Worm (Caenorhabditis elegans) whole organism, L1 larva: ENCODE measurements around the gene Y37D8A.19.

Experiments
- alr-1 ChIP-seq: fragments of 200-800 bp; sonication (Bioruptor generic); optimal IDR thresholded peaks from 2 replicates; lab custom pipeline; 2018; ENCODE audit warnings: borderline replicate concordance, mild to moderate bottlenecking, missing genetic modification characterization, missing compliant biosample characterization
- aly-2 ChIP-seq: fragments of 150-350 bp; optimal IDR thresholded peaks from 2 replicates; lab custom pipeline; 2014; ENCODE audit warnings: missing biosample characterization, missing genetic modification characterization
- egl-13 ChIP-seq: sonication (generic microtip); optimal IDR thresholded peaks from 2 replicates; lab custom pipeline; 2016; ENCODE audit warnings: missing genotype, missing genetic modification reagents, missing genetic modification characterization, missing compliant biosample characterization
- egl-27 ChIP-seq, 2 experiments: fragments of 150-350 bp in 1 of 2; sonication (generic microtip); optimal IDR thresholded peaks; 3 replicates each; lab custom pipeline; 2017 to 2018; ENCODE audit warnings: missing biosample characterization in 2 of 2, missing genetic modification characterization in 2 of 2, missing genetic modification reagents in 2 of 2
- elt-2 ChIP-seq: sonication (generic microtip); optimal IDR thresholded peaks from 2 replicates; lab custom pipeline; 2016; ENCODE audit warnings: missing genetic modification characterization, mild to moderate bottlenecking, inconsistent platforms, missing compliant biosample characterization, missing genetic modification reagents
- fkh-10 ChIP-seq: sonication (generic microtip); optimal IDR thresholded peaks from 2 replicates; lab custom pipeline; 2017; ENCODE audit warnings: missing biosample characterization, missing genetic modification reagents, missing genetic modification characterization
- fkh-8 ChIP-seq: sonication (generic microtip); optimal IDR thresholded peaks from 2 replicates; lab custom pipeline; 2016; ENCODE audit warnings: mild to moderate bottlenecking, missing genetic modification characterization, missing compliant biosample characterization
- lin-13 ChIP-seq: fragments of 150-350 bp; optimal IDR thresholded peaks from 2 replicates; lab custom pipeline; 2014; ENCODE audit warnings: missing biosample characterization, missing genetic modification reagents, missing genetic modification characterization
- lin-35 ChIP-seq, 2 experiments: fragments of 150-350 bp; optimal IDR thresholded peaks; 2 replicates each; lab custom pipeline; 2014; ENCODE audit warnings: missing biosample characterization in 2 of 2, missing genetic modification characterization in 2 of 2, missing genetic modification reagents in 2 of 2
- lir-3 ChIP-seq: sonication (generic microtip); optimal IDR thresholded peaks from 2 replicates; lab custom pipeline; 2016; ENCODE audit warnings: mild to moderate bottlenecking, missing genetic modification characterization, moderate library complexity, missing compliant biosample characterization; ENCODE audit not compliant: poor library complexity
- nhr-237 ChIP-seq: fragments of 150-350 bp; optimal IDR thresholded peaks from 2 replicates; lab custom pipeline; 2014; ENCODE audit warnings: missing biosample characterization, missing genetic modification characterization
- skn-1 ChIP-seq: fragments of 150-350 bp; optimal IDR thresholded peaks from 2 replicates; lab custom pipeline; 2014; ENCODE audit warnings: missing biosample characterization, missing genetic modification characterization
- snpc-4 ChIP-seq: fragments of 150-350 bp; optimal IDR thresholded peaks from 2 replicates; lab custom pipeline; 2014; ENCODE audit warnings: missing biosample characterization, missing genetic modification characterization

- TF ChIP-seq lir-3 (no peak), skn-1 (tag; lab: Kevin White, UChicago) (no peak), egl-27 (tag; optimal IDR thresholded peaks at IDR 0.05; lab: Kevin White, UChicago) (no peak), lin-35 (GFP tag; optimal IDR thresholded peaks at IDR 0.05; lab: Kevin White, UChicago) (no peak), fkh-8 (tag; lab: Kevin White, UChicago) (no peak), egl-13 (no peak), elt-2 (no peak), lin-13 (GFP tag; lab: Kevin White, UChicago) (no peak), alr-1 (tag; lab: Kevin White, UChicago) (no peak), snpc-4 (tag; lab: Kevin White, UChicago) (no peak), nhr-237 (tag; lab: Kevin White, UChicago) (no peak), fkh-10 (GFP tag; lab: Kevin White, UChicago) (no peak), aly-2 (tag; lab: Kevin White, UChicago) (no peak)
These were observed 14.4 kb downstream of the Y37D8A.19 start for ce11 chrIII:12944064-12944463.
